Worm (Caenorhabditis elegans) whole organism, late embryonic: ENCODE measurements around the gene C08E3.14.

Experiments used
- C08G9.2 ChIP-seq: sonication (generic microtip); optimal IDR thresholded peaks from 2 replicates; lab custom pipeline; 2016; ENCODE audit warnings: mild to moderate bottlenecking, missing genetic modification characterization, moderate library complexity, missing compliant biosample characterization
- C38D4.7 ChIP-seq: fragments of 200-800 bp; sonication (Bioruptor generic); optimal IDR thresholded peaks from 2 replicates; lab custom pipeline; 2018; ENCODE audit warnings: mild to moderate bottlenecking, missing genetic modification characterization, moderate library complexity, missing compliant biosample characterization
- K02D7.2 ChIP-seq: sonication (generic microtip); optimal IDR thresholded peaks from 2 replicates; lab custom pipeline; 2017; ENCODE audit warnings: mild to moderate bottlenecking, missing genetic modification characterization, missing compliant biosample characterization
- T23F11.4 ChIP-seq: fragments of 200-800 bp; sonication (Bioruptor generic); optimal IDR thresholded peaks from 2 replicates; lab custom pipeline; 2018; ENCODE audit warnings: mild to moderate bottlenecking, missing genetic modification characterization, missing compliant biosample characterization
- Y22D7AL.16 ChIP-seq: sonication (generic microtip); optimal IDR thresholded peaks from 2 replicates; lab custom pipeline; 2016; ENCODE audit warnings: missing genetic modification characterization, missing compliant biosample characterization
- ahr-1 ChIP-seq: sonication (generic microtip); optimal IDR thresholded peaks from 2 replicates; lab custom pipeline; 2016; ENCODE audit warnings: missing genetic modification characterization, missing compliant biosample characterization
- ama-1 ChIP-seq: fragments of 150-350 bp; optimal IDR thresholded peaks from 2 replicates; lab custom pipeline; 2014
- ceh-19 ChIP-seq: fragments of 200-800 bp; sonication (Bioruptor generic); optimal IDR thresholded peaks from 2 replicates; lab custom pipeline; 2018; ENCODE audit warnings: mild to moderate bottlenecking, missing genetic modification characterization, missing compliant biosample characterization
- ceh-31 ChIP-seq: sonication (generic microtip); optimal IDR thresholded peaks from 2 replicates; lab custom pipeline; 2016; ENCODE audit warnings: missing genetic modification characterization, missing compliant biosample characterization
- ceh-45 ChIP-seq: fragments of 200-800 bp; sonication (Bioruptor generic); IDR thresholded peaks from 2 replicates; pipeline ENCODE4 v1.3.6; 2022; ENCODE audit warnings: missing genetic modification reagents, missing genetic modification characterization, missing compliant biosample characterization
- ceh-9 ChIP-seq: sonication (generic microtip); optimal IDR thresholded peaks from 2 replicates; lab custom pipeline; 2016; ENCODE audit warnings: mild to moderate bottlenecking, missing genetic modification characterization, inconsistent platforms, missing compliant biosample characterization
- dmd-4 ChIP-seq: sonication (generic microtip); optimal IDR thresholded peaks from 2 replicates; lab custom pipeline; 2016; ENCODE audit warnings: borderline replicate concordance, missing genetic modification characterization, missing compliant biosample characterization
- ets-4 ChIP-seq: sonication (generic microtip); optimal IDR thresholded peaks from 2 replicates; lab custom pipeline; 2016; ENCODE audit warnings: missing genetic modification characterization, missing compliant biosample characterization
- eyg-1 ChIP-seq: sonication (generic microtip); optimal IDR thresholded peaks from 2 replicates; lab custom pipeline; 2016; ENCODE audit warnings: missing genotype, missing genetic modification characterization, missing compliant biosample characterization
- fax-1 ChIP-seq: sonication (generic microtip); optimal IDR thresholded peaks from 2 replicates; lab custom pipeline; 2016; ENCODE audit warnings: missing genotype, missing genetic modification characterization, missing compliant biosample characterization
- fkh-10 ChIP-seq: fragments of 150-350 bp; optimal IDR thresholded peaks from 2 replicates; lab custom pipeline; 2014; ENCODE audit warnings: missing biosample characterization, missing genetic modification reagents, missing genetic modification characterization
- hlh-13 ChIP-seq: fragments of 200-800 bp; sonication (Bioruptor generic); optimal IDR thresholded peaks from 2 replicates; lab custom pipeline; 2018; ENCODE audit warnings: mild to moderate bottlenecking, missing genetic modification characterization, missing compliant biosample characterization
- hlh-15 ChIP-seq: sonication (generic microtip); optimal IDR thresholded peaks from 2 replicates; lab custom pipeline; 2016; ENCODE audit warnings: missing genetic modification characterization, missing compliant biosample characterization
- hlh-30 ChIP-seq: sonication (generic microtip); optimal IDR thresholded peaks from 2 replicates; lab custom pipeline; 2017; ENCODE audit warnings: antibody characterized with exemption, missing genetic modification characterization, missing compliant biosample characterization; ENCODE audit not compliant: insufficient read depth
- hlh-8 ChIP-seq: sonication (generic microtip); optimal IDR thresholded peaks from 2 replicates; lab custom pipeline; 2016; ENCODE audit warnings: missing genotype, missing genetic modification characterization, missing compliant biosample characterization
- lim-6 ChIP-seq: sonication (generic microtip); optimal IDR thresholded peaks from 2 replicates; lab custom pipeline; 2016; ENCODE audit warnings: missing genetic modification characterization, missing compliant biosample characterization
- lin-11 ChIP-seq: fragments of 200-800 bp; sonication (Bioruptor generic); optimal IDR thresholded peaks from 2 replicates; lab custom pipeline; 2018; ENCODE audit warnings: mild to moderate bottlenecking, missing genetic modification characterization, missing compliant biosample characterization
- madf-2 ChIP-seq: sonication (generic microtip); optimal IDR thresholded peaks from 2 replicates; lab custom pipeline; 2017; ENCODE audit warnings: missing genetic modification characterization, missing compliant biosample characterization
- mec-3 ChIP-seq: sonication (generic microtip); optimal IDR thresholded peaks from 2 replicates; lab custom pipeline; 2016; ENCODE audit warnings: borderline replicate concordance, missing genetic modification characterization, missing compliant biosample characterization
- nhr-11 ChIP-seq: fragments of 150-350 bp; optimal IDR thresholded peaks from 2 replicates; lab custom pipeline; 2014; ENCODE audit warnings: missing biosample characterization, missing genetic modification characterization
- nhr-232 ChIP-seq: sonication (generic microtip); optimal IDR thresholded peaks from 2 replicates; lab custom pipeline; 2016; ENCODE audit warnings: missing genetic modification characterization, missing compliant biosample characterization
- npax-4 ChIP-seq: sonication (generic microtip); optimal IDR thresholded peaks from 2 replicates; lab custom pipeline; 2016; ENCODE audit warnings: missing genetic modification characterization, missing compliant biosample characterization
- pag-3 ChIP-seq: sonication (generic microtip); optimal IDR thresholded peaks from 2 replicates; lab custom pipeline; 2016; ENCODE audit warnings: missing compliant biosample characterization, missing genetic modification characterization, borderline replicate concordance
- pat-9 ChIP-seq: fragments of 200-800 bp; sonication (Bioruptor generic); optimal IDR thresholded peaks from 2 replicates; lab custom pipeline; 2018; ENCODE audit warnings: mild to moderate bottlenecking, missing genetic modification characterization, moderate library complexity, missing compliant biosample characterization
- pax-1 ChIP-seq: fragments of 150-350 bp; optimal IDR thresholded peaks from 2 replicates; lab custom pipeline; 2014; ENCODE audit warnings: missing biosample characterization, missing genetic modification characterization
- pha-2 ChIP-seq: sonication (generic microtip); optimal IDR thresholded peaks from 2 replicates; lab custom pipeline; 2017; ENCODE audit warnings: mild to moderate bottlenecking, missing genetic modification characterization, missing compliant biosample characterization
- pha-4 ChIP-seq: fragments of 150-350 bp; optimal IDR thresholded peaks from 2 replicates; lab custom pipeline; 2018; ENCODE audit warnings: missing biosample characterization, missing genetic modification reagents, missing genetic modification characterization
- pros-1 ChIP-seq: fragments of 150-350 bp; optimal IDR thresholded peaks from 2 replicates; lab custom pipeline; 2014; ENCODE audit warnings: missing biosample characterization, missing genetic modification reagents, missing genetic modification characterization
- ref-2 ChIP-seq: sonication (generic microtip); optimal IDR thresholded peaks from 2 replicates; lab custom pipeline; 2016; ENCODE audit warnings: missing genetic modification characterization, missing compliant biosample characterization
- rnt-1 ChIP-seq: sonication (generic microtip); optimal IDR thresholded peaks from 2 replicates; lab custom pipeline; 2016; ENCODE audit warnings: missing genetic modification characterization, missing compliant biosample characterization
- sdc-2 ChIP-seq: sonication (generic microtip); optimal IDR thresholded peaks from 2 replicates; lab custom pipeline; 2016; ENCODE audit warnings: missing genotype, missing genetic modification characterization, missing compliant biosample characterization
- sox-2 ChIP-seq: fragments of 200-800 bp; sonication (Bioruptor generic); IDR thresholded peaks from 2 replicates; pipeline ENCODE4 v1.3.6; 2022; ENCODE audit warnings: missing genetic modification reagents, missing genetic modification characterization, missing compliant biosample characterization
- unc-3 ChIP-seq, 2 experiments: fragments of 200-800 bp in 1 of 2; sonication (Bioruptor generic) in 1 of 2; sonication (generic microtip) in 1 of 2; conservative IDR thresholded peaks in 1 of 2; optimal IDR thresholded peaks in 1 of 2; 2 replicates each; pipeline versions ENCODE4 v1.3.6 to Lab custom; 2016 to 2022; ENCODE audit warnings: missing compliant biosample characterization in 2 of 2, missing genetic modification characterization in 2 of 2, missing genetic modification reagents in 1 of 2
- unc-42 ChIP-seq: sonication (generic microtip); optimal IDR thresholded peaks from 2 replicates; lab custom pipeline; 2016; ENCODE audit warnings: missing genotype, missing genetic modification characterization, missing compliant biosample characterization
- unc-86 ChIP-seq: sonication (generic microtip); optimal IDR thresholded peaks from 2 replicates; lab custom pipeline; 2016; ENCODE audit warnings: missing genetic modification characterization, missing compliant biosample characterization
- zip-5 ChIP-seq: sonication (generic microtip); optimal IDR thresholded peaks from 2 replicates; lab custom pipeline; 2016; ENCODE audit warnings: missing genetic modification characterization, missing compliant biosample characterization
- ztf-16 ChIP-seq: sonication (generic microtip); optimal IDR thresholded peaks from 2 replicates; lab custom pipeline; 2017; ENCODE audit warnings: missing genetic modification characterization, missing compliant biosample characterization

The C08E3.14 gene

ce11 chrII:1646199-1646598 lies 20.4 kb downstream of the C08E3.14 start, which contains the start of gene ZC204.17:
TSS of gene ZC204.17 (minus strand) at chrII:1646299.
- no peak for TF ChIP-seq pag-3
- TF ChIP-seq sox-2 (GFP tag; lab: Robert Waterston, UW) = no peak
- no peak for TF ChIP-seq unc-42 (tag; lab: Kevin White, UChicago)
- TF ChIP-seq fkh-10 = no peak
- no peak for TF ChIP-seq Y22D7AL.16
- TF ChIP-seq pros-1 = no peak
- no peak for TF ChIP-seq sdc-2 (tag; lab: Kevin White, UChicago)
- no peak for TF ChIP-seq ztf-16
- no peak for TF ChIP-seq ceh-31 (tag; lab: Kevin White, UChicago)
- no peak for TF ChIP-seq ets-4 (tag; lab: Kevin White, UChicago)
- TF ChIP-seq nhr-11 (tag; lab: Kevin White, UChicago) = no peak
- TF ChIP-seq hlh-30 (tag; lab: Kevin White, UChicago) = no peak
- TF ChIP-seq lin-11 (tag; lab: Kevin White, UChicago) = no peak
- no peak for TF ChIP-seq hlh-15
- TF ChIP-seq K02D7.2 (tag; lab: Kevin White, UChicago) = no peak
- TF ChIP-seq madf-2 (tag; lab: Kevin White, UChicago) = no peak
- TF ChIP-seq pat-9 = no peak
- no peak for TF ChIP-seq hlh-8 (tag; lab: Kevin White, UChicago)
- TF ChIP-seq dmd-4 (tag; lab: Kevin White, UChicago) = no peak

- no peak for TF ChIP-seq zip-5 (tag; lab: Kevin White, UChicago)
- TF ChIP-seq unc-3 (GFP tag; conservative IDR thresholded peaks at IDR 0.05; lab: Robert Waterston, UW) = no peak
- no peak for TF ChIP-seq unc-3 (tag; optimal IDR thresholded peaks at IDR 0.05; lab: Kevin White, UChicago)
- TF ChIP-seq ets-4 (tag; lab: Kevin White, UChicago) = no peak
- TF ChIP-seq ama-1 = no peak
- TF ChIP-seq mec-3 (tag; lab: Kevin White, UChicago) = no peak
- TF ChIP-seq hlh-13 (GFP tag; lab: Kevin White, UChicago) = no peak
Observed at ce11 chrII:1648768-1649167, 23.0 kb downstream of the C08E3.14 start, which contains the start of gene fbxb-21. TSS of gene fbxb-21 (minus strand) at chrII:1648868.

- no peak for TF ChIP-seq K02D7.2 (tag; lab: Kevin White, UChicago)
- no peak for TF ChIP-seq lim-6
- TF ChIP-seq eyg-1 (tag; lab: Kevin White, UChicago) = no peak
- no peak for TF ChIP-seq ref-2 (tag; lab: Kevin White, UChicago)
- no peak for TF ChIP-seq ceh-9 (tag; lab: Kevin White, UChicago)
- no peak for TF ChIP-seq rnt-1
- TF ChIP-seq ceh-45 (GFP tag; lab: Robert Waterston, UW) = no peak
- TF ChIP-seq ama-1 = no peak
- no peak for TF ChIP-seq madf-2 (tag; lab: Kevin White, UChicago)
- TF ChIP-seq unc-86 (tag; lab: Kevin White, UChicago) = no peak
- no peak for TF ChIP-seq fax-1 (tag; lab: Kevin White, UChicago)
- TF ChIP-seq sdc-2 (tag; lab: Kevin White, UChicago) = no peak
- no peak for TF ChIP-seq fkh-10
- TF ChIP-seq C38D4.7 (GFP tag; lab: Kevin White, UChicago) = no peak
- TF ChIP-seq pat-9 = no peak
- TF ChIP-seq, all 69 proteins: peak for 0
Observed at ce11 chrII:1650502-1650901, 24.7 kb downstream of the C08E3.14 start, which contains the start of gene fbxb-20. TSS of gene fbxb-20 (minus strand) at chrII:1650602.

- no peak for TF ChIP-seq rnt-1
- no peak for TF ChIP-seq ref-2 (tag; lab: Kevin White, UChicago)
- no peak for TF ChIP-seq pax-1
Observed at ce11 chrII:1651804-1652203, 26.0 kb downstream of the C08E3.14 start, which contains the start of gene fbxb-16. TSS of gene fbxb-16 (minus strand) at chrII:1651904.

ce11 chrII:1653397-1653796 lies 27.6 kb downstream of the C08E3.14 start, which contains the start of gene fbxb-15:
TSS of gene fbxb-15 (minus strand) at chrII:1653497.
- no peak for TF ChIP-seq sox-2 (GFP tag; lab: Robert Waterston, UW)
- TF ChIP-seq npax-4 (tag; lab: Kevin White, UChicago) = no peak
- TF ChIP-seq unc-42 (tag; lab: Kevin White, UChicago) = no peak
- no peak for TF ChIP-seq ceh-19 (GFP tag; lab: Kevin White, UChicago)
- no peak for TF ChIP-seq pha-2
- TF ChIP-seq fax-1 (tag; lab: Kevin White, UChicago) = no peak
- no peak for TF ChIP-seq C08G9.2
- no peak for TF ChIP-seq ceh-9 (tag; lab: Kevin White, UChicago)
- no peak for TF ChIP-seq hlh-8 (tag; lab: Kevin White, UChicago)
- TF ChIP-seq hlh-13 (GFP tag; lab: Kevin White, UChicago) = no peak
- no peak for TF ChIP-seq K02D7.2 (tag; lab: Kevin White, UChicago)
- TF ChIP-seq unc-86 (tag; lab: Kevin White, UChicago) = no peak
- TF ChIP-seq dmd-4 (tag; lab: Kevin White, UChicago) = no peak
- no peak for TF ChIP-seq rnt-1
- no peak for TF ChIP-seq ahr-1 (tag; lab: Kevin White, UChicago)
- no peak for TF ChIP-seq T23F11.4 (GFP tag; lab: Kevin White, UChicago)
- TF ChIP-seq nhr-232 (tag; lab: Kevin White, UChicago) = no peak
- no peak for TF ChIP-seq pha-4 (tag; lab: Kevin White, UChicago)
- no peak for TF ChIP-seq pros-1
- TF ChIP-seq eyg-1 (tag; lab: Kevin White, UChicago) = no peak
